Fruit fly (Drosophila melanogaster): Measurements from ENCODE around the gene dec.

The dec gene

dm6 chrX:7920081-7920688, 47.2 kb upstream of the dec start, which contains the start of the genes hdm and Ykt6 (continued):
- no peak for TF ChIP-seq CG4318 (GFP tag; optimal IDR thresholded peaks at IDR 0.05)
- TF ChIP-seq CG31627 (GFP tag; optimal IDR thresholded peaks at IDR 0.05), result peak; percentile 79
- TF ChIP-seq OdsH (GFP tag; optimal IDR thresholded peaks at IDR 0.05), result no peak
- TF ChIP-seq CG3032 (tag; optimal IDR thresholded peaks at IDR 0.05), result peak; percentile 64
- TF ChIP-seq spab (GFP tag; optimal IDR thresholded peaks at IDR 0.05), result no peak
- peak; percentile 77 for TF ChIP-seq fkh (GFP tag; optimal IDR thresholded peaks at IDR 0.05)
- no peak for TF ChIP-seq Smox (GFP tag; optimal IDR thresholded peaks at IDR 0.05)
- no peak for TF ChIP-seq salr (GFP tag; optimal IDR thresholded peaks at IDR 0.05)
- TF ChIP-seq ss (GFP tag; optimal IDR thresholded peaks at IDR 0.05), result no peak
- peak; percentile 71 for TF ChIP-seq acj6 (GFP tag; optimal IDR thresholded peaks at IDR 0.05)
- peak; percentile 45; the same call in 1 of the 2 replicates for TF ChIP-seq CG11294 (GFP tag; IDR thresholded peaks at IDR 0.05)
- no peak for TF ChIP-seq CG9139 (GFP tag; optimal IDR thresholded peaks at IDR 0.05)
- no peak for TF ChIP-seq CG6276 (GFP tag; optimal IDR thresholded peaks at IDR 0.05)
- TF ChIP-seq esn (GFP tag; optimal IDR thresholded peaks at IDR 0.05), result peak; percentile 80
- peak; percentile 85 for TF ChIP-seq svp (GFP tag)
- TF ChIP-seq CG34406 (GFP tag; optimal IDR thresholded peaks at IDR 0.05), result no peak
- no peak for TF ChIP-seq dac (GFP tag; optimal IDR thresholded peaks at IDR 0.05)
- TF ChIP-seq Hr38 (GFP tag; optimal IDR thresholded peaks at IDR 0.05), result peak; percentile 23

dm6 chrX:7911983-7912630, 39.1 kb upstream of the dec start, which contains the start of gene snz:
TSS of gene snz (plus strand) at chrX:7912089.
- no peak for TF ChIP-seq CG1621 (tag; optimal IDR thresholded peaks at IDR 0.05)
- no peak for TF ChIP-seq fd59A (GFP tag; optimal IDR thresholded peaks at IDR 0.05)
- TF ChIP-seq acj6 (GFP tag; optimal IDR thresholded peaks at IDR 0.05), result no peak
- no peak for TF ChIP-seq CG11762 (GFP tag; optimal IDR thresholded peaks at IDR 0.05; ENCODE audit: insufficient read depth)
- TF ChIP-seq cyc (GFP tag; optimal IDR thresholded peaks at IDR 0.05), result no peak
- no peak for TF ChIP-seq CG4318 (GFP tag; optimal IDR thresholded peaks at IDR 0.05)
- TF ChIP-seq CG11294 (GFP tag; IDR thresholded peaks at IDR 0.05), result no peak
- no peak for TF ChIP-seq CG6792 (GFP tag; optimal IDR thresholded peaks at IDR 0.05)
- no peak for TF ChIP-seq CG3032 (tag; optimal IDR thresholded peaks at IDR 0.05)
- no peak for TF ChIP-seq eg (GFP tag; IDR thresholded peaks at IDR 0.05)
- no peak for TF ChIP-seq pdm3 (GFP tag; optimal IDR thresholded peaks at IDR 0.05)
- TF ChIP-seq CG10669 (GFP tag; optimal IDR thresholded peaks at IDR 0.05), result no peak
- TF ChIP-seq CG8119 (GFP tag; IDR thresholded peaks at IDR 0.05), result no peak
- TF ChIP-seq fkh (GFP tag; optimal IDR thresholded peaks at IDR 0.05), result no peak
- TF ChIP-seq Gug (GFP tag; IDR thresholded peaks at IDR 0.05), result no peak
- no peak for TF ChIP-seq Met (GFP tag; optimal IDR thresholded peaks at IDR 0.05)
- no peak for TF ChIP-seq CG6808 (GFP tag; optimal IDR thresholded peaks at IDR 0.05)
- no peak for TF ChIP-seq topi (GFP tag; optimal IDR thresholded peaks at IDR 0.05)
- no peak for TF ChIP-seq dsx (GFP tag; optimal IDR thresholded peaks at IDR 0.05; ENCODE audit: poor library complexity, severe bottlenecking)
- TF ChIP-seq Eip78C (GFP tag), result peak; percentile 30
- no peak for TF ChIP-seq Ets96B (tag; optimal IDR thresholded peaks at IDR 0.05)
- no peak for TF ChIP-seq fd85E (GFP tag; optimal IDR thresholded peaks at IDR 0.05)
- no peak for TF ChIP-seq Hr39 (GFP tag; optimal IDR thresholded peaks at IDR 0.05)
- TF ChIP-seq CG11902 (GFP tag; optimal IDR thresholded peaks at IDR 0.05), result no peak
- no peak for TF ChIP-seq lz (GFP tag; optimal IDR thresholded peaks at IDR 0.05)
- no peak for TF ChIP-seq CG6854 (GFP tag; optimal IDR thresholded peaks at IDR 0.05)
- no peak for TF ChIP-seq Hr38 (GFP tag; optimal IDR thresholded peaks at IDR 0.05)
- TF ChIP-seq dac (GFP tag; optimal IDR thresholded peaks at IDR 0.05), result no peak
- no peak for TF ChIP-seq CG31627 (GFP tag; optimal IDR thresholded peaks at IDR 0.05)
- no peak for TF ChIP-seq spab (GFP tag; optimal IDR thresholded peaks at IDR 0.05)
- no peak for TF ChIP-seq CG7368 (GFP tag; optimal IDR thresholded peaks at IDR 0.05)
- TF ChIP-seq Hr4 (GFP tag; optimal IDR thresholded peaks at IDR 0.05), result no peak
- no peak for TF ChIP-seq OdsH (GFP tag; optimal IDR thresholded peaks at IDR 0.05)
- peak; percentile 20 for TF ChIP-seq CG9139 (GFP tag; optimal IDR thresholded peaks at IDR 0.05)
- no peak for TF ChIP-seq net (GFP tag; optimal IDR thresholded peaks at IDR 0.05)
- TF ChIP-seq svp (GFP tag), result peak; percentile 61
- TF ChIP-seq CG32006 (GFP tag; optimal IDR thresholded peaks at IDR 0.05), result no peak
- no peak for TF ChIP-seq CG34406 (GFP tag; optimal IDR thresholded peaks at IDR 0.05)
- TF ChIP-seq CG8319 (GFP tag; optimal IDR thresholded peaks at IDR 0.05), result no peak
- TF ChIP-seq esn (GFP tag; optimal IDR thresholded peaks at IDR 0.05), result peak; percentile 10
- no peak for TF ChIP-seq Sox102F (GFP tag; optimal IDR thresholded peaks at IDR 0.05)
- no peak for TF ChIP-seq CG6163 (GFP tag; IDR thresholded peaks at IDR 0.05)
- TF ChIP-seq Sox15 (GFP tag; optimal IDR thresholded peaks at IDR 0.05), result no peak

All from whole organism, prepupa.